Fruit fly (Drosophila melanogaster) whole organism, adult: Measurements from ENCODE around the gene CG10337.

Experiments
- CG11617 ChIP-seq: fragments of 200-800 bp; sonication (Bioruptor generic); optimal IDR thresholded peaks from 2 replicates; lab custom pipeline; 2017; ENCODE audit warnings: mild to moderate bottlenecking, missing biosample characterization, missing genetic modification reagents, missing genetic modification characterization
- CG12768 ChIP-seq: fragments of 200-800 bp; sonication (Bioruptor generic); optimal IDR thresholded peaks from 2 replicates; lab custom pipeline; 2017; ENCODE audit warnings: missing biosample characterization, missing genetic modification characterization, mild to moderate bottlenecking, moderate library complexity, missing genetic modification reagents
- CG14711 ChIP-seq: fragments of 200-800 bp; sonication (Bioruptor generic); optimal IDR thresholded peaks from 2 replicates; lab custom pipeline; 2018; ENCODE audit warnings: missing biosample characterization, mild to moderate bottlenecking, missing genetic modification characterization, moderate library complexity
- CG1620 ChIP-seq: fragments of 200-800 bp; sonication (Bioruptor generic); optimal IDR thresholded peaks from 2 replicates; lab custom pipeline; 2016; ENCODE audit warnings: missing biosample characterization, missing genetic modification characterization
- CG33017 ChIP-seq: fragments of 200-800 bp; sonication (Bioruptor generic); optimal IDR thresholded peaks from 2 replicates; lab custom pipeline; 2018; ENCODE audit warnings: missing biosample characterization, mild to moderate bottlenecking, missing genetic modification characterization, moderate library complexity
- CG7101 ChIP-seq: fragments of 200-800 bp; sonication (Bioruptor generic); optimal IDR thresholded peaks from 2 replicates; lab custom pipeline; 2018; ENCODE audit warnings: missing biosample characterization, mild to moderate bottlenecking, missing genetic modification characterization, moderate library complexity
- Clk ChIP-seq: fragments of 200-800 bp; sonication (Bioruptor generic); optimal IDR thresholded peaks from 2 replicates; lab custom pipeline; 2017; ENCODE audit warnings: missing biosample characterization, missing genetic modification characterization
- Crg-1 ChIP-seq: fragments of 200-800 bp; sonication (Bioruptor generic); optimal IDR thresholded peaks from 2 replicates; lab custom pipeline; 2016; ENCODE audit warnings: missing biosample characterization, missing genetic modification characterization
- bab1 ChIP-seq: fragments of 200-800 bp; sonication (Bioruptor generic); optimal IDR thresholded peaks from 3 replicates; lab custom pipeline; 2019; ENCODE audit warnings: missing biosample characterization, mild to moderate bottlenecking, missing genetic modification characterization, moderate library complexity
- cic ChIP-seq: fragments of 200-800 bp; sonication (Bioruptor generic); optimal IDR thresholded peaks from 2 replicates; lab custom pipeline; 2017; ENCODE audit warnings: missing biosample characterization, mild to moderate bottlenecking, missing genetic modification characterization, moderate library complexity
- kay ChIP-seq: fragments of 200-800 bp; sonication (Bioruptor generic); peaks from one replicate; lab custom pipeline; 2016; ENCODE audit warnings: missing biosample characterization, missing genetic modification characterization, borderline replicate concordance
- ovo ChIP-seq: fragments of 200-800 bp; sonication (Bioruptor generic); optimal IDR thresholded peaks from 2 replicates; lab custom pipeline; 2016; ENCODE audit warnings: missing biosample characterization, missing genetic modification characterization
- pad ChIP-seq: fragments of 200-800 bp; sonication (Bioruptor generic); optimal IDR thresholded peaks from 3 replicates; lab custom pipeline; 2017; ENCODE audit warnings: missing biosample characterization, missing genetic modification characterization, mild to moderate bottlenecking, moderate library complexity, missing genetic modification reagents

DNA sequence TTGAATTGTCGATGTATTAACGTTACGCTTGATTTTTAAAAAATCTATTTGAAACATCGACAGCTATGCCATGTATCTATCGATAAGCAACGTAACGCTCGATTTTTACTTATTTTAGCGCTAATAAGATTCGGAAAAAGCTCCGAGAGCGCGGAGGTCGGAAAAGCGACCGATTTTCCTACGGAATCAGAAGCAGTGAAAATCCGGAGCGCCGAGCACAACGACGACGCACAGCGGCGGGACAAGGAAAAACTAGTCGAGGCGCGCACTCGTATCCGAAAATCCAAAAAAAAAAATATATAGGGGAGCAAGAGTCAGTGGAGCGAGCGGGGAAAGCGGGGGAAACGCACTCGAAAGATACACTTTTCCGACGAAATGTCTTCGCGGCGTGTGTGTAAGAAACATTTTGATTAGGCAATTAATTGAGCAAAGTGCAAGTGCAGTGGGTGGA is 28.1 kb downstream of the CG10337 start, which contains the start of gene CG10132:
- TF ChIP-seq ovo (GFP tag; lab: Kevin White, UChicago) (no peak), Crg-1 (GFP tag; lab: Kevin White, UChicago) (no peak), kay (GFP tag; lab: Kevin White, UChicago) (no peak), CG7101 (no peak), CG14711 (tag; lab: Kevin White, UChicago) (no peak), Clk (GFP tag; lab: Kevin White, UChicago) (no peak), bab1 (GFP tag; lab: Kevin White, UChicago) (no peak), cic (GFP tag; lab: Kevin White, UChicago) (no peak), CG12768 (GFP tag; lab: Kevin White, UChicago) (no peak), CG1620 (GFP tag; lab: Kevin White, UChicago) (no peak), CG33017 (tag; lab: Kevin White, UChicago) (no peak), CG11617 (GFP tag; lab: Kevin White, UChicago) (no peak), pad (GFP tag; lab: Kevin White, UChicago) (no peak)
